Worm (Caenorhabditis elegans): Measurements from ENCODE around the gene Y49E10.18.

ce11 chrIII:12434104-12434503 is 11.8 kb downstream of the Y49E10.18 start, which contains the start of gene Y49E10.27:
- TF ChIP-seq him-1 (tag; optimal IDR thresholded peaks at IDR 0.05) (no peak), dao-5 (tag; optimal IDR thresholded peaks at IDR 0.05) (no peak)
